Worm (Caenorhabditis elegans): ENCODE data around the gene nlp-67.

DNA sequence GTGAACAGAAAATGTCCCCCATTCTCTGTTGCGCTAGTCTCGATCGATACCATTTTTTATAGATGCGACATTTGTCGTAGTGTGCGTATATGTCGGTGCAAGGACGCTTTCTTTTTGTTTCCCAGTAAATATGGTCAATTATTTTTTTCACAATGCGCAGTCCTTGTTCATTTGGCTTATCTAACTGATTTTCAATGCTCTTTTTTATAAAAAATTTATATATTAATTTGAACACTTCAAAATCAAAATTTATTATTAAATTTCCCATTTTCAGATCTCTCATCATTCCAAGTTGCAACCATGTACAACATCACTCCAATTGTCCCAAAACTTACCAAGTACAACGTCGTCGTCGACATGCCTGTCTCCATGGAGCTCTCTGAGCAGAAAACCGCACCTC is 32.9 kb downstream of the nlp-67 start, which contains the start of gene F23A7.1:
- no peak for TF ChIP-seq nhr-76 (tag; optimal IDR thresholded peaks at IDR 0.05)
- TF ChIP-seq fos-1 (tag; optimal IDR thresholded peaks at IDR 0.05) = no peak
- no peak for TF ChIP-seq ama-1 (optimal IDR thresholded peaks at IDR 0.05)
- TF ChIP-seq lin-15B (tag; optimal IDR thresholded peaks at IDR 0.05) = no peak
- TF ChIP-seq snpc-4 (tag; optimal IDR thresholded peaks at IDR 0.05) = no peak
- no peak for TF ChIP-seq ceh-82 (tag; optimal IDR thresholded peaks at IDR 0.05)
- no peak for TF ChIP-seq pqm-1 (tag; optimal IDR thresholded peaks at IDR 0.05)
- no peak for TF ChIP-seq zag-1 (tag; optimal IDR thresholded peaks at IDR 0.05)
